Worm (Caenorhabditis elegans): ENCODE measurements around the gene nmy-1.

DNA sequence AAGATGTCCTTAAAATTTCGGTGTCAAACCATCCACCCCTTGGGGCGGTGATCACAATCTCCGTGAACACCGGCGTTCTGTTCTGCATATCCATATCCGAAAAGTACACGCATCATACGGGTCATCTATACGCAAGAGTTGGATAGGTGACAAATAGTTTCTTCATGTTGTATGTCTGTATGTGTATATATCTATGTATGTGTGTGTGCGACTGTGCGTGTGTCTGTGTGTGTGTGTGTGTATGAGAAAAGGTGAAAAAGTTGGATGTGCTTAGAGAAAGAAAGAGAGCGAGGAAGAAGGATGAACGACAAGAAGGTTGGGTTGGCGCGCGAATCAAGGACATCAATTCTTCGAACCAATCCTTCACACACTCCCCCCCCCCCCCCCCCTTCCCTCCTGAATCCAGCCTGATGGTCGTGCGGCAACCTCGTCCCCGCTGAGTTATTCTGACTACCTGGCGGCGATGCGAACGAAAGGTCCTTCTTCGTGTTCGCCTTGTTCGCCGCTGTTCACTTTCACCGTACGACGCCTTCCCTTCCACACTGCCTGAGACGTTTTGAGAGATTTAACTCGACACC, 1.9 kb upstream of the nmy-1 start:
- TF ChIP-seq pha-4 (tag; optimal IDR thresholded peaks at IDR 0.05), result peak; percentile 5
- no peak for TF ChIP-seq ceh-43 (GFP tag; optimal IDR thresholded peaks at IDR 0.05)
- TF ChIP-seq ztf-11 (tag; optimal IDR thresholded peaks at IDR 0.05), result no peak
- TF ChIP-seq blmp-1 (tag; optimal IDR thresholded peaks at IDR 0.05), result no peak
- TF ChIP-seq unc-39 (tag; optimal IDR thresholded peaks at IDR 0.05), result no peak
- no peak for TF ChIP-seq elt-3 (tag; optimal IDR thresholded peaks at IDR 0.05)
- no peak for TF ChIP-seq lsy-2 (tag; optimal IDR thresholded peaks at IDR 0.05)

Measured in whole organism, mixed stage, embryonic.